Fruit fly (Drosophila melanogaster): ENCODE results near the gene GILT1.
A peak's percentile ranks its signal among the peaks of the same experiment; 100 is the strongest.

Gene GILT1

dm6 chr3R:13395133-13395532 is 6.5 kb downstream of the GILT1 start, which contains the start of gene CCHa2:
Gene CCHa2, minus strand, starts transcription at chr3R:13395197.
- TF ChIP-seq pan (optimal IDR thresholded peaks at IDR 0.05): no peak

dm6 chr3R:13393009-13393408 is 8.7 kb downstream of the GILT1 start:
- no peak for TF ChIP-seq usp (GFP tag; optimal IDR thresholded peaks at IDR 0.05)
- TF ChIP-seq EcR (GFP tag; optimal IDR thresholded peaks at IDR 0.05): no peak
- no peak for TF ChIP-seq CG8478 (optimal IDR thresholded peaks at IDR 0.05)
- TF ChIP-seq pan (optimal IDR thresholded peaks at IDR 0.05): no peak
- no peak for TF ChIP-seq psq (optimal IDR thresholded peaks at IDR 0.05)
- TF ChIP-seq Dll (optimal IDR thresholded peaks at IDR 0.05): no peak

- TF ChIP-seq usp (GFP tag; optimal IDR thresholded peaks at IDR 0.05): no peak
- no peak for TF ChIP-seq EcR (GFP tag; optimal IDR thresholded peaks at IDR 0.05)
- TF ChIP-seq pan (optimal IDR thresholded peaks at IDR 0.05): no peak
- TF ChIP-seq Dll (optimal IDR thresholded peaks at IDR 0.05): no peak
- no peak for TF ChIP-seq psq (optimal IDR thresholded peaks at IDR 0.05)
- no peak for TF ChIP-seq CG8478 (optimal IDR thresholded peaks at IDR 0.05)
Observed at dm6 chr3R:13390490-13390889, 11.2 kb downstream of the GILT1 start.

- TF ChIP-seq psq (optimal IDR thresholded peaks at IDR 0.05) (no peak), CG8478 (optimal IDR thresholded peaks at IDR 0.05) (no peak), Dll (optimal IDR thresholded peaks at IDR 0.05) (no peak), EcR (GFP tag; optimal IDR thresholded peaks at IDR 0.05) (no peak), pan (optimal IDR thresholded peaks at IDR 0.05) (no peak), usp (GFP tag; optimal IDR thresholded peaks at IDR 0.05) (no peak)
Observed at dm6 chr3R:13388160-13388870, 13.3 kb downstream of the GILT1 start, which contains the start of gene CG9799. Gene CG9799, minus strand, starts transcription at chr3R:13388709.

- TF ChIP-seq psq (optimal IDR thresholded peaks at IDR 0.05) (no peak), Dll (optimal IDR thresholded peaks at IDR 0.05) (no peak), usp (GFP tag; optimal IDR thresholded peaks at IDR 0.05) (no peak), EcR (GFP tag; optimal IDR thresholded peaks at IDR 0.05) (no peak), CG8478 (optimal IDR thresholded peaks at IDR 0.05) (no peak), pan (optimal IDR thresholded peaks at IDR 0.05) (no peak)
Observed at dm6 chr3R:13385105-13385504, 16.6 kb downstream of the GILT1 start.

- TF ChIP-seq EcR (GFP tag; optimal IDR thresholded peaks at IDR 0.05) (no peak), pan (optimal IDR thresholded peaks at IDR 0.05) (no peak), psq (optimal IDR thresholded peaks at IDR 0.05) (no peak), Dll (optimal IDR thresholded peaks at IDR 0.05) (no peak), usp (GFP tag; optimal IDR thresholded peaks at IDR 0.05) (no peak)
Observed at dm6 chr3R:13382656-13383142, 19.0 kb downstream of the GILT1 start.

- TF ChIP-seq EcR (GFP tag; optimal IDR thresholded peaks at IDR 0.05) (no peak), pan (optimal IDR thresholded peaks at IDR 0.05) (no peak), Dll (optimal IDR thresholded peaks at IDR 0.05) (no peak), CG8478 (optimal IDR thresholded peaks at IDR 0.05) (no peak), psq (optimal IDR thresholded peaks at IDR 0.05) (no peak), usp (GFP tag; optimal IDR thresholded peaks at IDR 0.05) (no peak)
Observed at dm6 chr3R:13381744-13382435, 19.8 kb downstream of the GILT1 start, which contains the start of the genes mRpS21 and Droj2. Gene mRpS21, minus strand, starts transcription at chr3R:13381809. Gene Droj2, plus strand, starts transcription at chr3R:13382106.

- no peak for TF ChIP-seq pan (optimal IDR thresholded peaks at IDR 0.05)
- no peak for TF ChIP-seq usp (GFP tag; optimal IDR thresholded peaks at IDR 0.05)
- no peak for TF ChIP-seq CG8478 (optimal IDR thresholded peaks at IDR 0.05)
- TF ChIP-seq EcR (GFP tag; optimal IDR thresholded peaks at IDR 0.05): no peak
- TF ChIP-seq psq (optimal IDR thresholded peaks at IDR 0.05): no peak
- TF ChIP-seq Dll (optimal IDR thresholded peaks at IDR 0.05): no peak
Observed at dm6 chr3R:13379675-13380074, 22.0 kb downstream of the GILT1 start, which contains the start of the genes CG9813 and CG8870. Gene CG9813, minus strand, starts transcription at chr3R:13379775. Gene CG8870, plus strand, starts transcription at chr3R:13379842.

- TF ChIP-seq psq (optimal IDR thresholded peaks at IDR 0.05): no peak
- TF ChIP-seq pan (optimal IDR thresholded peaks at IDR 0.05): no peak
Observed at dm6 chr3R:13374913-13375312, 26.7 kb downstream of the GILT1 start.

- peak; percentile 53 for TF ChIP-seq pan (optimal IDR thresholded peaks at IDR 0.05)
- no peak for TF ChIP-seq psq (optimal IDR thresholded peaks at IDR 0.05)
Observed at dm6 chr3R:13371840-13372680, 29.6 kb downstream of the GILT1 start, which contains the start of the genes Lip3 and CG34309. Gene Lip3, minus strand, starts transcription at chr3R:13371904. Gene CG34309, plus strand, starts transcription at chr3R:13372630.

dm6 chr3R:13369348-13369747 is 32.3 kb downstream of the GILT1 start, which contains the start of gene CheA87a:
Gene CheA87a, plus strand, starts transcription at chr3R:13369648.
- TF ChIP-seq pan (optimal IDR thresholded peaks at IDR 0.05) (no peak), EcR (GFP tag; optimal IDR thresholded peaks at IDR 0.05) (no peak), psq (optimal IDR thresholded peaks at IDR 0.05) (no peak), CG8478 (optimal IDR thresholded peaks at IDR 0.05) (no peak), usp (GFP tag; optimal IDR thresholded peaks at IDR 0.05) (no peak), Dll (optimal IDR thresholded peaks at IDR 0.05) (no peak)

Data from whole organism.